Fruit fly (Drosophila melanogaster) whole organism, adult: ENCODE measurements around the gene bi.
A peak's percentile ranks its signal among the peaks of the same experiment; 100 is the strongest.

ENCODE experiments used
- CG11617 ChIP-seq: fragments of 200-800 bp; sonication (Bioruptor generic); optimal IDR thresholded peaks from 2 replicates; lab custom pipeline; 2017; ENCODE audit warnings: mild to moderate bottlenecking, missing biosample characterization, missing genetic modification reagents, missing genetic modification characterization
- CG12768 ChIP-seq: fragments of 200-800 bp; sonication (Bioruptor generic); optimal IDR thresholded peaks from 2 replicates; lab custom pipeline; 2017; ENCODE audit warnings: missing biosample characterization, missing genetic modification characterization, mild to moderate bottlenecking, moderate library complexity, missing genetic modification reagents
- CG14711 ChIP-seq: fragments of 200-800 bp; sonication (Bioruptor generic); optimal IDR thresholded peaks from 2 replicates; lab custom pipeline; 2018; ENCODE audit warnings: missing biosample characterization, mild to moderate bottlenecking, missing genetic modification characterization, moderate library complexity
- CG1620 ChIP-seq: fragments of 200-800 bp; sonication (Bioruptor generic); optimal IDR thresholded peaks from 2 replicates; lab custom pipeline; 2016; ENCODE audit warnings: missing biosample characterization, missing genetic modification characterization
- CG33017 ChIP-seq: fragments of 200-800 bp; sonication (Bioruptor generic); optimal IDR thresholded peaks from 2 replicates; lab custom pipeline; 2018; ENCODE audit warnings: missing biosample characterization, mild to moderate bottlenecking, missing genetic modification characterization, moderate library complexity
- CG5204 ChIP-seq: fragments of 200-800 bp; sonication (Bioruptor generic); optimal IDR thresholded peaks from 2 replicates; lab custom pipeline; 2016; ENCODE audit warnings: missing biosample characterization, missing genetic modification characterization
- CG7045 ChIP-seq: fragments of 200-800 bp; sonication (Bioruptor generic); optimal IDR thresholded peaks from 2 replicates; lab custom pipeline; 2017; ENCODE audit warnings: missing biosample characterization, mild to moderate bottlenecking, missing genetic modification characterization
- CG7101 ChIP-seq: fragments of 200-800 bp; sonication (Bioruptor generic); optimal IDR thresholded peaks from 2 replicates; lab custom pipeline; 2018; ENCODE audit warnings: missing biosample characterization, mild to moderate bottlenecking, missing genetic modification characterization, moderate library complexity
- Clk ChIP-seq: fragments of 200-800 bp; sonication (Bioruptor generic); optimal IDR thresholded peaks from 2 replicates; lab custom pipeline; 2017; ENCODE audit warnings: missing biosample characterization, missing genetic modification characterization
- Crg-1 ChIP-seq: fragments of 200-800 bp; sonication (Bioruptor generic); optimal IDR thresholded peaks from 2 replicates; lab custom pipeline; 2016; ENCODE audit warnings: missing biosample characterization, missing genetic modification characterization
- Hr96 ChIP-seq: fragments of 200-800 bp; sonication (Bioruptor generic); optimal IDR thresholded peaks from 2 replicates; lab custom pipeline; 2016; ENCODE audit warnings: missing biosample characterization, missing genetic modification characterization
- bab1 ChIP-seq: fragments of 200-800 bp; sonication (Bioruptor generic); optimal IDR thresholded peaks from 3 replicates; lab custom pipeline; 2019; ENCODE audit warnings: missing biosample characterization, mild to moderate bottlenecking, missing genetic modification characterization, moderate library complexity
- cic ChIP-seq: fragments of 200-800 bp; sonication (Bioruptor generic); optimal IDR thresholded peaks from 2 replicates; lab custom pipeline; 2017; ENCODE audit warnings: missing biosample characterization, mild to moderate bottlenecking, missing genetic modification characterization, moderate library complexity
- cnc ChIP-seq, 2 experiments: fragments of >200 bp; optimal IDR thresholded peaks; 2 replicates each; lab custom pipeline; 2017
- kay ChIP-seq: fragments of 200-800 bp; sonication (Bioruptor generic); peaks from one replicate; lab custom pipeline; 2016; ENCODE audit warnings: missing biosample characterization, missing genetic modification characterization, borderline replicate concordance
- ovo ChIP-seq: fragments of 200-800 bp; sonication (Bioruptor generic); optimal IDR thresholded peaks from 2 replicates; lab custom pipeline; 2016; ENCODE audit warnings: missing biosample characterization, missing genetic modification characterization
- pad ChIP-seq: fragments of 200-800 bp; sonication (Bioruptor generic); optimal IDR thresholded peaks from 3 replicates; lab custom pipeline; 2017; ENCODE audit warnings: missing biosample characterization, missing genetic modification characterization, mild to moderate bottlenecking, moderate library complexity, missing genetic modification reagents
- tj ChIP-seq: fragments of 200-800 bp; sonication (Bioruptor generic); optimal IDR thresholded peaks from 3 replicates; lab custom pipeline; 2017; ENCODE audit warnings: missing biosample characterization, mild to moderate bottlenecking, missing genetic modification characterization, moderate library complexity
- toe ChIP-seq: fragments of 200-800 bp; sonication (Bioruptor generic); optimal IDR thresholded peaks from 2 replicates; lab custom pipeline; 2016; ENCODE audit warnings: missing biosample characterization, missing genetic modification characterization

bi gene

dm6 chrX:4498234-4498633, 85.6 kb downstream of the bi start:
- TF ChIP-seq CG33017 (tag; lab: Kevin White, UChicago) (no peak), Crg-1 (GFP tag; lab: Kevin White, UChicago) (no peak), CG7101 (tag; lab: Kevin White, UChicago) (no peak), CG14711 (tag; lab: Kevin White, UChicago) (no peak), Hr96 (no peak), kay (no peak), Clk (GFP tag; lab: Kevin White, UChicago) (no peak), bab1 (GFP tag; lab: Kevin White, UChicago) (no peak), CG7045 (GFP tag; lab: Kevin White, UChicago) (no peak), cnc (optimal IDR thresholded peaks at IDR 0.05; lab: Kevin White, UChicago) (no peak), CG11617 (GFP tag; lab: Kevin White, UChicago) (no peak), CG1620 (GFP tag; lab: Kevin White, UChicago) (no peak), cic (GFP tag; lab: Kevin White, UChicago) (no peak), pad (GFP tag; lab: Kevin White, UChicago) (no peak), CG5204 (GFP tag; lab: Kevin White, UChicago) (no peak), tj (GFP tag; lab: Kevin White, UChicago) (no peak)

- TF ChIP-seq kay (no peak), Crg-1 (GFP tag; lab: Kevin White, UChicago) (no peak)
Observed at dm6 chrX:4503542-4503941, 90.9 kb downstream of the bi start.

- TF ChIP-seq cic (GFP tag; lab: Kevin White, UChicago) (no peak), CG5204 (GFP tag; lab: Kevin White, UChicago) (no peak), Clk (GFP tag; lab: Kevin White, UChicago) (no peak), ovo (GFP tag; lab: Kevin White, UChicago) (no peak), kay (no peak), bab1 (GFP tag; lab: Kevin White, UChicago) (no peak), toe (GFP tag; lab: Kevin White, UChicago) (no peak), tj (GFP tag; lab: Kevin White, UChicago) (no peak), cnc (optimal IDR thresholded peaks at IDR 0.05; lab: Kevin White, UChicago) (no peak), CG1620 (GFP tag; lab: Kevin White, UChicago) (no peak), CG7101 (tag; lab: Kevin White, UChicago) (no peak), pad (GFP tag; lab: Kevin White, UChicago) (no peak), Crg-1 (GFP tag; lab: Kevin White, UChicago) (no peak)
Observed at dm6 chrX:4505318-4505717, 92.7 kb downstream of the bi start.

dm6 chrX:4507121-4507520, 94.5 kb downstream of the bi start:
- TF ChIP-seq CG7101 (tag; lab: Kevin White, UChicago) (no peak), cnc (optimal IDR thresholded peaks at IDR 0.05; lab: Kevin White, UChicago) (no peak), kay (no peak), bab1 (GFP tag; lab: Kevin White, UChicago) (peak; percentile 15), Crg-1 (GFP tag; lab: Kevin White, UChicago) (no peak), CG12768 (GFP tag; lab: Kevin White, UChicago) (no peak), CG11617 (GFP tag; lab: Kevin White, UChicago) (no peak), CG1620 (GFP tag; lab: Kevin White, UChicago) (no peak)

- TF ChIP-seq CG7101 (tag; lab: Kevin White, UChicago): no peak
- TF ChIP-seq CG1620 (GFP tag; lab: Kevin White, UChicago): no peak
- no peak for TF ChIP-seq ovo (GFP tag; lab: Kevin White, UChicago)
- no peak for TF ChIP-seq CG7045 (GFP tag; lab: Kevin White, UChicago)
- no peak for TF ChIP-seq CG11617 (GFP tag; lab: Kevin White, UChicago)
- TF ChIP-seq CG12768 (GFP tag; lab: Kevin White, UChicago): no peak
- no peak for TF ChIP-seq Crg-1 (GFP tag; lab: Kevin White, UChicago)
- TF ChIP-seq tj (GFP tag; lab: Kevin White, UChicago): no peak
- TF ChIP-seq Hr96: no peak
Observed at dm6 chrX:4508072-4508644, 95.5 kb downstream of the bi start.

dm6 chrX:4511575-4511974, 98.9 kb downstream of the bi start:
- TF ChIP-seq CG12768 (GFP tag; lab: Kevin White, UChicago) (no peak), cnc (optimal IDR thresholded peaks at IDR 0.05; lab: Kevin White, UChicago) (no peak), CG5204 (GFP tag; lab: Kevin White, UChicago) (no peak), CG33017 (tag; lab: Kevin White, UChicago) (no peak), Clk (GFP tag; lab: Kevin White, UChicago) (no peak), cic (GFP tag; lab: Kevin White, UChicago) (no peak), ovo (GFP tag; lab: Kevin White, UChicago) (no peak), CG11617 (GFP tag; lab: Kevin White, UChicago) (no peak)

dm6 chrX:4520879-4521278, 108.2 kb downstream of the bi start:
- TF ChIP-seq CG7045 (GFP tag; lab: Kevin White, UChicago): no peak
- TF ChIP-seq CG1620 (GFP tag; lab: Kevin White, UChicago): no peak
- no peak for TF ChIP-seq CG5204 (GFP tag; lab: Kevin White, UChicago)
- no peak for TF ChIP-seq tj (GFP tag; lab: Kevin White, UChicago)
- TF ChIP-seq ovo (GFP tag; lab: Kevin White, UChicago): no peak
- TF ChIP-seq CG7101 (tag; lab: Kevin White, UChicago): no peak
- TF ChIP-seq Clk (GFP tag; lab: Kevin White, UChicago): no peak
- TF ChIP-seq Crg-1 (GFP tag; lab: Kevin White, UChicago): no peak
- TF ChIP-seq toe (GFP tag; lab: Kevin White, UChicago): no peak
- TF ChIP-seq CG14711 (tag; lab: Kevin White, UChicago): no peak
- no peak for TF ChIP-seq CG12768 (GFP tag; lab: Kevin White, UChicago)
- TF ChIP-seq CG11617 (GFP tag; lab: Kevin White, UChicago): no peak
- TF ChIP-seq cic (GFP tag; lab: Kevin White, UChicago): no peak
- TF ChIP-seq pad (GFP tag; lab: Kevin White, UChicago): no peak
